Fruit fly (Drosophila melanogaster) whole organism, embryonic: ENCODE measurements around the gene CG15390.

Experiments
- Abd-B ChIP-seq: fragments of 200-800 bp; sonication (Bioruptor generic); optimal IDR thresholded peaks from 2 replicates; lab custom pipeline; 2018; ENCODE audit warnings: missing biosample characterization, mild to moderate bottlenecking, missing genetic modification characterization, moderate library complexity
- Atf-2 ChIP-seq: fragments of 200-800 bp; sonication (Bioruptor generic); optimal IDR thresholded peaks from 2 replicates; lab custom pipeline; 2016; ENCODE audit warnings: missing biosample characterization, missing genetic modification characterization
- CG10366 ChIP-seq: fragments of 200-800 bp; sonication (Bioruptor generic); IDR thresholded peaks from 2 replicates; pipeline ENCODE4 v1.3.6; 2022; ENCODE audit warnings: missing biosample characterization, missing genetic modification characterization
- CG11093 ChIP-seq: fragments of 200-800 bp; sonication (Bioruptor generic); IDR thresholded peaks from 3 replicates; pipeline ENCODE4 v1.3.6; 2022; ENCODE audit warnings: missing biosample characterization, missing genetic modification characterization
- CG14860 ChIP-seq: fragments of 200-800 bp; sonication (Bioruptor generic); IDR thresholded peaks from 3 replicates; pipeline ENCODE4 v1.3.6; 2022; ENCODE audit warnings: missing biosample characterization, missing genetic modification characterization; ENCODE audit not compliant: partially characterized antibody
- CG15514 ChIP-seq: fragments of 200-800 bp; sonication (Bioruptor generic); optimal IDR thresholded peaks from 3 replicates; lab custom pipeline; 2017; ENCODE audit warnings: missing biosample characterization, missing genetic modification characterization, mild to moderate bottlenecking, moderate library complexity, missing genetic modification reagents
- CG17612 ChIP-seq: fragments of 200-800 bp; sonication (Bioruptor generic); IDR thresholded peaks from 2 replicates; pipeline ENCODE4 v1.3.6; 2022; ENCODE audit warnings: missing biosample characterization, missing genetic modification characterization
- CG18011 ChIP-seq: fragments of 200-800 bp; sonication (Bioruptor generic); optimal IDR thresholded peaks from 2 replicates; lab custom pipeline; 2017; ENCODE audit warnings: missing biosample characterization, missing genetic modification characterization, mild to moderate bottlenecking, moderate library complexity, missing genotype
- CG32767 ChIP-seq: fragments of 200-800 bp; sonication (Bioruptor generic); IDR thresholded peaks from 2 replicates; pipeline ENCODE4 v1.3.6; 2022; ENCODE audit warnings: missing biosample characterization, missing genetic modification characterization
- CG6175 ChIP-seq: fragments of 200-800 bp; sonication (Bioruptor generic); IDR thresholded peaks from 3 replicates; pipeline ENCODE4 v1.3.6; 2022; ENCODE audit warnings: missing biosample characterization, missing genetic modification characterization
- CG8089 ChIP-seq: fragments of 200-800 bp; sonication (Bioruptor generic); optimal IDR thresholded peaks from 3 replicates; lab custom pipeline; 2016; ENCODE audit warnings: missing biosample characterization, missing genetic modification characterization
- CG9727 ChIP-seq: fragments of 200-800 bp; sonication (Bioruptor generic); optimal IDR thresholded peaks from 3 replicates; lab custom pipeline; 2017; ENCODE audit warnings: missing biosample characterization, mild to moderate bottlenecking, missing genetic modification characterization
- Chrac-16 ChIP-seq: fragments of 200-800 bp; sonication (Bioruptor generic); optimal IDR thresholded peaks from 3 replicates; lab custom pipeline; 2016; ENCODE audit warnings: missing biosample characterization, missing genetic modification characterization
- HLH4C ChIP-seq: fragments of 200-800 bp; sonication (Bioruptor generic); IDR thresholded peaks from 3 replicates; pipeline ENCODE4 v1.3.6; 2022; ENCODE audit warnings: missing biosample characterization, missing genetic modification characterization; ENCODE audit not compliant: partially characterized antibody
- HmgD ChIP-seq: fragments of 200-800 bp; sonication (Bioruptor generic); optimal IDR thresholded peaks from 3 replicates; lab custom pipeline; 2016; ENCODE audit warnings: missing biosample characterization, missing genetic modification characterization
- HmgZ ChIP-seq: fragments of 200-800 bp; sonication (Bioruptor generic); optimal IDR thresholded peaks from 2 replicates; lab custom pipeline; 2018; ENCODE audit warnings: missing biosample characterization, mild to moderate bottlenecking, missing genetic modification characterization
- Hmr ChIP-seq: fragments of 200-800 bp; sonication (Bioruptor generic); optimal IDR thresholded peaks from 3 replicates; lab custom pipeline; 2017; ENCODE audit warnings: mild to moderate bottlenecking, missing biosample characterization, missing genetic modification reagents, missing genetic modification characterization
- Hr51 ChIP-seq, 2 experiments: fragments of 200-800 bp; sonication (Bioruptor generic); optimal IDR thresholded peaks; 2 replicates in 1 of 2; 3 replicates in 1 of 2; lab custom pipeline; 2016 to 2018; ENCODE audit warnings: missing biosample characterization in 2 of 2, missing genetic modification characterization in 2 of 2, mild to moderate bottlenecking in 1 of 2, moderate library complexity in 1 of 2
- Jarid2 ChIP-seq: fragments of 200-800 bp; sonication (Bioruptor generic); optimal IDR thresholded peaks from 3 replicates; lab custom pipeline; 2017; ENCODE audit warnings: mild to moderate bottlenecking, missing biosample characterization, missing genetic modification reagents, missing genetic modification characterization
- Med ChIP-seq: fragments of 200-800 bp; sonication (Bioruptor generic); peaks from one replicate; lab custom pipeline; 2016; ENCODE audit warnings: missing biosample characterization, missing genetic modification characterization, mild to moderate bottlenecking, inconsistent platforms, moderate library complexity
- Mes4 ChIP-seq: fragments of 200-800 bp; sonication (Bioruptor generic); optimal IDR thresholded peaks from 2 replicates; lab custom pipeline; 2016; ENCODE audit warnings: missing biosample characterization, missing genetic modification characterization
- Nf-YC ChIP-seq: fragments of 200-800 bp; optimal IDR thresholded peaks from 3 replicates; lab custom pipeline; 2019; ENCODE audit warnings: missing biosample characterization, mild to moderate bottlenecking, missing genetic modification characterization, moderate library complexity
- Opbp ChIP-seq: fragments of 200-800 bp; sonication (Bioruptor generic); IDR thresholded peaks from 3 replicates; pipeline ENCODE4 v1.3.6; 2022; ENCODE audit warnings: missing biosample characterization, missing genetic modification characterization; ENCODE audit not compliant: partially characterized antibody
- PHDP ChIP-seq: fragments of 200-800 bp; sonication (Bioruptor generic); optimal IDR thresholded peaks from 3 replicates; lab custom pipeline; 2018; ENCODE audit warnings: missing biosample characterization, mild to moderate bottlenecking, missing genetic modification characterization, moderate library complexity
- Pdp1 ChIP-seq, 2 experiments: fragments of 200-800 bp; sonication (Bioruptor generic); optimal IDR thresholded peaks; 3 replicates each; lab custom pipeline; 2016; ENCODE audit warnings: missing biosample characterization in 2 of 2, missing genetic modification characterization in 2 of 2, mild to moderate bottlenecking in 1 of 2, moderate library complexity in 1 of 2
- Spps ChIP-seq: fragments of 200-800 bp; sonication (Bioruptor generic); optimal IDR thresholded peaks from 2 replicates; lab custom pipeline; 2018; ENCODE audit warnings: missing biosample characterization, mild to moderate bottlenecking, missing genetic modification characterization
- Tbp ChIP-seq: fragments of >200 bp; optimal IDR thresholded peaks from 2 replicates; lab custom pipeline; 2018; ENCODE audit warnings: missing biosample characterization, missing genetic modification characterization
- ap ChIP-seq: fragments of 200-800 bp; sonication (Bioruptor generic); IDR thresholded peaks from 2 replicates; pipeline ENCODE4 v1.3.6; 2022; ENCODE audit warnings: missing biosample characterization, missing genetic modification characterization
- ato ChIP-seq: fragments of 200-800 bp; sonication (Bioruptor generic); IDR thresholded peaks from 2 replicates; pipeline ENCODE4 v1.3.6; 2022; ENCODE audit warnings: missing biosample characterization, missing genetic modification characterization; ENCODE audit not compliant: partially characterized antibody
- az2 ChIP-seq: fragments of 200-800 bp; sonication (Bioruptor generic); optimal IDR thresholded peaks from 3 replicates; lab custom pipeline; 2016; ENCODE audit warnings: missing biosample characterization, missing genetic modification characterization
- bowl ChIP-seq: fragments of 200-800 bp; sonication (Bioruptor generic); IDR thresholded peaks from 2 replicates; pipeline ENCODE4 v1.3.6; 2022; ENCODE audit warnings: missing biosample characterization, missing genetic modification characterization
- br ChIP-seq: fragments of >200 bp; optimal IDR thresholded peaks from 2 replicates; lab custom pipeline; 2017
- chif ChIP-seq, 2 experiments: fragments of 200-800 bp; sonication (Bioruptor generic); optimal IDR thresholded peaks; 3 replicates each; lab custom pipeline; 2016; ENCODE audit warnings: missing biosample characterization in 2 of 2, missing genetic modification characterization in 2 of 2
- chm ChIP-seq: fragments of 200-800 bp; sonication (Bioruptor generic); IDR thresholded peaks from 2 replicates; pipeline ENCODE4 v1.3.6; 2022; ENCODE audit warnings: missing biosample characterization, missing genetic modification characterization
- croc ChIP-seq: fragments of 200-800 bp; sonication (Bioruptor generic); conservative IDR thresholded peaks from 3 replicates; pipeline ENCODE4 v1.3.6; 2022; ENCODE audit warnings: missing biosample characterization, missing genetic modification characterization
- fu2 ChIP-seq: fragments of 200-800 bp; sonication (Bioruptor generic); optimal IDR thresholded peaks from 2 replicates; lab custom pipeline; 2016; ENCODE audit warnings: missing biosample characterization, missing genetic modification characterization
- hkb ChIP-seq, 2 experiments: fragments of 200-800 bp in 1 of 2; fragments of >200 bp in 1 of 2; sonication (Bioruptor generic) in 1 of 2; IDR thresholded peaks in 1 of 2; optimal IDR thresholded peaks in 1 of 2; 2 replicates each; pipeline versions ENCODE4 v1.3.6 to Lab custom; 2017 to 2022; ENCODE audit warnings: missing biosample characterization in 1 of 2, missing genetic modification characterization in 1 of 2
- lbe ChIP-seq: fragments of 200-800 bp; sonication (Bioruptor generic); optimal IDR thresholded peaks from 2 replicates; lab custom pipeline; 2016; ENCODE audit warnings: missing biosample characterization, mild to moderate bottlenecking, missing genetic modification characterization
- lmd ChIP-seq: fragments of 200-800 bp; sonication (Bioruptor generic); IDR thresholded peaks from 2 replicates; pipeline ENCODE4 v1.3.6; 2022; ENCODE audit warnings: missing biosample characterization, missing genetic modification characterization
- maf-S ChIP-seq: fragments of 200-800 bp; sonication (Bioruptor generic); optimal IDR thresholded peaks from 2 replicates; lab custom pipeline; 2016; ENCODE audit warnings: missing biosample characterization, missing genetic modification characterization
- pho ChIP-seq: fragments of 200-800 bp; sonication (Bioruptor generic); optimal IDR thresholded peaks from 2 replicates; lab custom pipeline; 2016; ENCODE audit warnings: missing biosample characterization, missing genetic modification characterization
- rib ChIP-seq: fragments of 200-800 bp; sonication (Bioruptor generic); IDR thresholded peaks from 2 replicates; pipeline ENCODE4 v1.3.6; 2022; ENCODE audit warnings: missing biosample characterization, missing genetic modification characterization
- salm ChIP-seq: fragments of 200-800 bp; sonication (Bioruptor generic); optimal IDR thresholded peaks from 2 replicates; lab custom pipeline; 2018; ENCODE audit warnings: missing biosample characterization, mild to moderate bottlenecking, missing genetic modification characterization
- slp2 ChIP-seq: fragments of 200-800 bp; sonication (Bioruptor generic); optimal IDR thresholded peaks from 2 replicates; lab custom pipeline; 2016; ENCODE audit warnings: missing biosample characterization, missing genetic modification characterization
- sob ChIP-seq: fragments of 200-800 bp; sonication (Bioruptor generic); IDR thresholded peaks from 2 replicates; pipeline ENCODE4 v1.3.6; 2022; ENCODE audit warnings: missing biosample characterization, missing genetic modification characterization
- tup ChIP-seq: fragments of 200-800 bp; sonication (Bioruptor generic); optimal IDR thresholded peaks from 2 replicates; lab custom pipeline; 2016; ENCODE audit warnings: missing biosample characterization, mild to moderate bottlenecking, missing genetic modification characterization, moderate library complexity
- wdn ChIP-seq: fragments of 200-800 bp; sonication (Bioruptor generic); IDR thresholded peaks from 2 replicates; pipeline ENCODE4 v1.3.6; 2022; ENCODE audit warnings: missing biosample characterization, missing genetic modification characterization
- z ChIP-seq: fragments of 200-800 bp; sonication (Bioruptor generic); IDR thresholded peaks from 3 replicates; pipeline ENCODE4 v1.3.6; 2022; ENCODE audit warnings: missing biosample characterization, missing genetic modification characterization
- zen ChIP-seq: fragments of 200-800 bp; sonication (Bioruptor generic); optimal IDR thresholded peaks from 3 replicates; lab custom pipeline; 2018; ENCODE audit warnings: missing biosample characterization, mild to moderate bottlenecking, missing genetic modification characterization, moderate library complexity
- zfh1 ChIP-seq: fragments of 200-800 bp; sonication (Bioruptor generic); IDR thresholded peaks from 3 replicates; pipeline ENCODE4 v1.3.6; 2022; ENCODE audit warnings: missing biosample characterization, missing genetic modification characterization

CG15390 gene

dm6 chr2L:2365077-2365651 lies 9.3 kb upstream of the CG15390 start, which contains the start of the genes Rab5 and Axud1 (continued):
- TF ChIP-seq az2 (GFP tag; lab: Kevin White, UChicago) (no peak), Hmr (GFP tag; lab: Kevin White, UChicago) (peak; percentile 53), maf-S (GFP tag; lab: Kevin White, UChicago) (no peak), bowl (no peak), CG10366 (no peak), Hr51 (GFP tag; optimal IDR thresholded peaks at IDR 0.05; lab: Kevin White, UChicago) (no peak), slp2 (GFP tag; lab: Kevin White, UChicago) (no peak), HmgD (peak; percentile 29), lmd (GFP tag; lab: Robert Waterston, UW) (no peak), Jarid2 (GFP tag; lab: Kevin White, UChicago) (no peak), Med (peak; percentile 64), Opbp (GFP tag; lab: Robert Waterston, UW) (no peak), ap (GFP tag; lab: Robert Waterston, UW) (no peak), Atf-2 (GFP tag; lab: Kevin White, UChicago) (no peak), tup (GFP tag; lab: Kevin White, UChicago) (no peak), hkb (optimal IDR thresholded peaks at IDR 0.05; lab: Kevin White, UChicago) (no peak), hkb (GFP tag; IDR thresholded peaks at IDR 0.05; lab: Robert Waterston, UW) (no peak; the same call in 1 of the 2 replicates), CG18011 (GFP tag; lab: Kevin White, UChicago) (no peak), wdn (GFP tag; lab: Robert Waterston, UW) (no peak), CG17612 (GFP tag; lab: Robert Waterston, UW) (no peak), CG11093 (GFP tag; lab: Robert Waterston, UW) (no peak), br (lab: Kevin White, UChicago) (no peak), sob (GFP tag; lab: Robert Waterston, UW) (peak; percentile 30; the same call in 1 of the 2 replicates), z (GFP tag; lab: Robert Waterston, UW) (no peak), ato (GFP tag; lab: Robert Waterston, UW) (no peak), CG6175 (no peak), zen (no peak), HLH4C (GFP tag; lab: Robert Waterston, UW) (0 out of 3 replicates have a peak, but pooled peaks have one; percentile 31), PHDP (tag; lab: Kevin White, UChicago) (no peak), pho (GFP tag; lab: Kevin White, UChicago) (no peak), fu2 (GFP tag; lab: Kevin White, UChicago) (no peak), rib (no peak), CG14860 (GFP tag; lab: Robert Waterston, UW) (no peak), CG8089 (GFP tag; lab: Kevin White, UChicago) (no peak), Spps (tag; lab: Kevin White, UChicago) (no peak), CG32767 (no peak), lbe (no peak), Mes4 (no peak), Pdp1 (GFP tag; optimal IDR thresholded peaks at IDR 0.05; lab: Kevin White, UChicago) (peak in 1 of 2 experiments; percentile 85), croc (no peak), Chrac-16 (GFP tag; lab: Kevin White, UChicago) (no peak), chm (GFP tag; lab: Robert Waterston, UW) (no peak; the same call in 1 of the 2 replicates), HmgZ (tag; lab: Kevin White, UChicago) (no peak), chif (GFP tag; optimal IDR thresholded peaks at IDR 0.05; lab: Kevin White, UChicago) (no peak), CG15514 (peak; percentile 91), Tbp (peak; percentile 74), salm (no peak), zfh1 (GFP tag; lab: Robert Waterston, UW) (no peak), Nf-YC (tag; lab: Kevin White, UChicago) (peak; percentile 38), CG9727 (GFP tag; lab: Kevin White, UChicago) (no peak), Abd-B (GFP tag; lab: Kevin White, UChicago) (peak; percentile 67)
